Worm (Caenorhabditis elegans) whole organism, L2 larva: ENCODE data around the gene C53B4.2.

Experiments used
- C34F6.9 ChIP-seq: fragments of 150-350 bp; optimal IDR thresholded peaks from 2 replicates; lab custom pipeline; 2014; ENCODE audit warnings: missing biosample characterization, missing genetic modification characterization
- F13H6.1 ChIP-seq: sonication (generic microtip); optimal IDR thresholded peaks from 2 replicates; lab custom pipeline; 2016; ENCODE audit warnings: missing genetic modification characterization, missing compliant biosample characterization
- R02D3.7 ChIP-seq: fragments of 150-350 bp; optimal IDR thresholded peaks from 2 replicates; lab custom pipeline; 2014; ENCODE audit warnings: missing biosample characterization, missing genetic modification characterization
- ZK546.5 ChIP-seq: sonication (generic microtip); optimal IDR thresholded peaks from 2 replicates; lab custom pipeline; 2017; ENCODE audit warnings: missing biosample characterization, missing genetic modification characterization
- alr-1 ChIP-seq: fragments of 150-350 bp; optimal IDR thresholded peaks from 2 replicates; lab custom pipeline; 2014; ENCODE audit warnings: missing biosample characterization, missing genetic modification characterization
- blmp-1 ChIP-seq: sonication (generic microtip); optimal IDR thresholded peaks from 2 replicates; lab custom pipeline; 2017; ENCODE audit warnings: missing genetic modification characterization, mild to moderate bottlenecking, missing compliant biosample characterization, antibody characterized with exemption, moderate library complexity; ENCODE audit not compliant: insufficient read depth
- ceh-16 ChIP-seq: fragments of 150-350 bp; optimal IDR thresholded peaks from 2 replicates; lab custom pipeline; 2014; ENCODE audit warnings: missing biosample characterization, missing genetic modification characterization
- ceh-82 ChIP-seq: fragments of 150-350 bp; optimal IDR thresholded peaks from 2 replicates; lab custom pipeline; 2014; ENCODE audit warnings: missing biosample characterization, missing genetic modification characterization
- crh-2 ChIP-seq: sonication (generic microtip); optimal IDR thresholded peaks from 2 replicates; lab custom pipeline; 2017; ENCODE audit warnings: missing biosample characterization, missing genetic modification characterization
- dmd-4 ChIP-seq: sonication (generic microtip); optimal IDR thresholded peaks from 2 replicates; lab custom pipeline; 2017; ENCODE audit warnings: missing biosample characterization, missing genetic modification characterization
- egl-27 ChIP-seq: sonication (generic microtip); optimal IDR thresholded peaks from 3 replicates; lab custom pipeline; 2017; ENCODE audit warnings: missing biosample characterization, missing genetic modification reagents, missing genetic modification characterization
- elt-1 ChIP-seq: fragments of 150-350 bp; optimal IDR thresholded peaks from 2 replicates; lab custom pipeline; 2014; ENCODE audit warnings: missing biosample characterization, missing genetic modification characterization
- elt-3 ChIP-seq: sonication (generic microtip); optimal IDR thresholded peaks from 2 replicates; lab custom pipeline; 2017; ENCODE audit warnings: missing biosample characterization, missing genetic modification characterization
- fos-1 ChIP-seq: fragments of 150-350 bp; optimal IDR thresholded peaks from 2 replicates; lab custom pipeline; 2014; ENCODE audit warnings: missing biosample characterization, missing genetic modification characterization
- lin-11 ChIP-seq: fragments of 150-350 bp; sonication (generic microtip); optimal IDR thresholded peaks from 2 replicates; lab custom pipeline; 2014; ENCODE audit warnings: missing biosample characterization, missing genetic modification characterization, inconsistent platforms, mixed read lengths
- lin-13 ChIP-seq: fragments of 150-350 bp; optimal IDR thresholded peaks from 2 replicates; lab custom pipeline; 2014; ENCODE audit warnings: missing biosample characterization, missing genetic modification reagents, missing genetic modification characterization
- lsy-2 ChIP-seq, 2 experiments: fragments of 150-350 bp in 1 of 2; sonication (generic microtip) in 1 of 2; optimal IDR thresholded peaks; 2 replicates each; lab custom pipeline; 2014 to 2017; ENCODE audit warnings: missing biosample characterization in 2 of 2, missing genetic modification characterization in 2 of 2
- mab-5 ChIP-seq: fragments of 150-350 bp; optimal IDR thresholded peaks from 2 replicates; lab custom pipeline; 2014; ENCODE audit warnings: missing biosample characterization, missing genetic modification characterization
- mbf-1 ChIP-seq: sonication (generic microtip); optimal IDR thresholded peaks from 2 replicates; lab custom pipeline; 2017; ENCODE audit warnings: missing biosample characterization, missing genetic modification characterization
- mdl-1 ChIP-seq, 2 experiments: fragments of 150-350 bp in 1 of 2; sonication (generic microtip) in 1 of 2; optimal IDR thresholded peaks; 2 replicates each; lab custom pipeline; 2017; ENCODE audit warnings: missing biosample characterization in 2 of 2, missing genetic modification characterization in 2 of 2
- nhr-10 ChIP-seq: sonication (generic microtip); optimal IDR thresholded peaks from 2 replicates; lab custom pipeline; 2017; ENCODE audit warnings: missing biosample characterization, missing genetic modification characterization
- nhr-12 ChIP-seq: fragments of 150-350 bp; optimal IDR thresholded peaks from 2 replicates; lab custom pipeline; 2014; ENCODE audit warnings: missing biosample characterization, missing genetic modification characterization
- nhr-129 ChIP-seq: fragments of 150-350 bp; optimal IDR thresholded peaks from 2 replicates; lab custom pipeline; 2014; ENCODE audit warnings: missing biosample characterization, missing genetic modification characterization
- nhr-21 ChIP-seq: fragments of 150-350 bp; optimal IDR thresholded peaks from 2 replicates; lab custom pipeline; 2014; ENCODE audit warnings: missing biosample characterization, missing genetic modification characterization
- nhr-23 ChIP-seq: fragments of 150-350 bp; optimal IDR thresholded peaks from 2 replicates; lab custom pipeline; 2014; ENCODE audit warnings: missing biosample characterization, missing genetic modification reagents, missing genetic modification characterization
- nhr-237 ChIP-seq: fragments of 150-350 bp; optimal IDR thresholded peaks from 2 replicates; lab custom pipeline; 2014; ENCODE audit warnings: missing biosample characterization, missing genetic modification characterization
- nhr-25 ChIP-seq: fragments of 150-350 bp; sonication (generic microtip); optimal IDR thresholded peaks from 3 replicates; lab custom pipeline; 2014; ENCODE audit warnings: missing biosample characterization, missing genetic modification characterization
- nhr-6 ChIP-seq: fragments of 150-350 bp; optimal IDR thresholded peaks from 2 replicates; lab custom pipeline; 2014; ENCODE audit warnings: missing biosample characterization, missing genetic modification characterization
- nhr-77 ChIP-seq: fragments of 150-350 bp; optimal IDR thresholded peaks from 2 replicates; lab custom pipeline; 2014; ENCODE audit warnings: missing biosample characterization, missing genetic modification characterization
- peb-1 ChIP-seq: fragments of 150-350 bp; optimal IDR thresholded peaks from 2 replicates; lab custom pipeline; 2014; ENCODE audit warnings: missing biosample characterization, missing genetic modification characterization
- sma-3 ChIP-seq: sonication (generic microtip); optimal IDR thresholded peaks from 2 replicates; lab custom pipeline; 2016; ENCODE audit warnings: missing genetic modification reagents, missing genetic modification characterization, missing compliant biosample characterization
- sma-9 ChIP-seq, 2 experiments: fragments of 150-350 bp in 1 of 2; sonication (generic microtip) in 1 of 2; optimal IDR thresholded peaks; 2 replicates each; lab custom pipeline; 2014 to 2016; ENCODE audit warnings: missing genetic modification characterization in 2 of 2, mild to moderate bottlenecking in 1 of 2, missing biosample characterization in 1 of 2, missing compliant biosample characterization in 1 of 2, missing genetic modification reagents in 1 of 2, moderate library complexity in 1 of 2
- unc-39 ChIP-seq: fragments of 150-350 bp; optimal IDR thresholded peaks from 2 replicates; lab custom pipeline; 2014; ENCODE audit warnings: missing biosample characterization, missing genetic modification characterization
- unc-55 ChIP-seq: fragments of 150-350 bp; sonication (generic microtip); optimal IDR thresholded peaks from 3 replicates; lab custom pipeline; 2014; ENCODE audit warnings: missing biosample characterization, missing genetic modification reagents, missing genetic modification characterization
- ztf-1 ChIP-seq: fragments of 200-800 bp; sonication (Bioruptor generic); conservative IDR thresholded peaks from 2 replicates; pipeline ENCODE4 v1.3.6; 2022; ENCODE audit warnings: missing genetic modification characterization, missing compliant biosample characterization
- ztf-11 ChIP-seq: sonication (generic microtip); optimal IDR thresholded peaks from 2 replicates; lab custom pipeline; 2017; ENCODE audit warnings: missing biosample characterization, missing genetic modification characterization
- ztf-4 ChIP-seq: fragments of 150-350 bp; optimal IDR thresholded peaks from 2 replicates; lab custom pipeline; 2014; ENCODE audit warnings: missing biosample characterization, missing genetic modification characterization

Gene C53B4.2

ce11 chrIV:8949078-8950039 lies 16.6 kb upstream of the C53B4.2 start (continued):
- peak; percentile 95 for TF ChIP-seq blmp-1
- peak; percentile 99 for TF ChIP-seq fos-1
- peak; percentile 65 for TF ChIP-seq nhr-21 (tag; lab: Kevin White, UChicago)
- TF ChIP-seq sma-9 (GFP tag; optimal IDR thresholded peaks at IDR 0.05; lab: Kevin White, UChicago) = peak; percentile 95
- TF ChIP-seq sma-9 (tag; optimal IDR thresholded peaks at IDR 0.05; lab: Kevin White, UChicago) = no peak
- TF ChIP-seq ztf-11 = no peak
- peak; percentile 68 for TF ChIP-seq ztf-4 (tag; lab: Kevin White, UChicago)
- peak; percentile 92 for TF ChIP-seq crh-2

ce11 chrIV:8951953-8952567 lies 13.9 kb upstream of the C53B4.2 start:
- TF ChIP-seq fos-1 (peak; percentile 31), ztf-4 (tag; lab: Kevin White, UChicago) (no peak)
- TF ChIP-seq, all 48 proteins: peak for 1

- TF ChIP-seq nhr-237 (tag; lab: Kevin White, UChicago) (no peak), unc-55 (GFP tag; lab: Kevin White, UChicago) (peak; percentile 9), nhr-6 (peak; percentile 5)
Observed at ce11 chrIV:8954126-8954525, 11.9 kb upstream of the C53B4.2 start.

- TF ChIP-seq ztf-4 (tag; lab: Kevin White, UChicago) (no peak), blmp-1 (no peak), R02D3.7 (tag; lab: Kevin White, UChicago) (no peak), nhr-77 (tag; lab: Kevin White, UChicago) (no peak), nhr-12 (tag; lab: Kevin White, UChicago) (no peak)
Observed at ce11 chrIV:8956189-8956588, 9.8 kb upstream of the C53B4.2 start, which contains the start of gene tpra-1. TSS of gene tpra-1 (plus strand) at chrIV:8956489.

- no peak for TF ChIP-seq mdl-1 (tag; optimal IDR thresholded peaks at IDR 0.05; lab: Kevin White, UChicago)
- no peak for TF ChIP-seq lin-13
- no peak for TF ChIP-seq mab-5 (tag; lab: Kevin White, UChicago)
- no peak for TF ChIP-seq ztf-4 (tag; lab: Kevin White, UChicago)
- TF ChIP-seq nhr-21 (tag; lab: Kevin White, UChicago) = no peak
- TF ChIP-seq unc-55 (GFP tag; lab: Kevin White, UChicago) = no peak
- no peak for TF ChIP-seq lin-11 (tag; lab: Kevin White, UChicago)
- no peak for TF ChIP-seq peb-1 (tag; lab: Kevin White, UChicago)
- TF ChIP-seq nhr-23 (tag; lab: Kevin White, UChicago) = no peak
- TF ChIP-seq nhr-129 (tag; lab: Kevin White, UChicago) = no peak
- TF ChIP-seq ceh-82 (tag; lab: Kevin White, UChicago) = no peak
- TF ChIP-seq unc-39 (tag; lab: Kevin White, UChicago) = no peak
- no peak for TF ChIP-seq blmp-1
- no peak for TF ChIP-seq ceh-16 (tag; lab: Kevin White, UChicago)
- TF ChIP-seq nhr-25 (tag; lab: Kevin White, UChicago) = no peak
- no peak for TF ChIP-seq dmd-4 (tag; lab: Kevin White, UChicago)
- TF ChIP-seq nhr-10 (tag; lab: Kevin White, UChicago) = no peak
- TF ChIP-seq sma-3 (GFP tag; lab: Kevin White, UChicago) = no peak
Observed at ce11 chrIV:8967990-8968389, 2.0 kb downstream of the C53B4.2 start, which contains the start of gene suex-2. TSS of gene suex-2 (plus strand) at chrIV:8968290.

ce11 chrIV:8973249-8973958 lies 7.4 kb downstream of the C53B4.2 start, which contains the start of gene C53B4.3:
TSS of gene C53B4.3 (minus strand) at chrIV:8973712.
- TF ChIP-seq egl-27 (tag; lab: Kevin White, UChicago) = no peak
- no peak for TF ChIP-seq nhr-12 (tag; lab: Kevin White, UChicago)
- TF ChIP-seq nhr-77 (tag; lab: Kevin White, UChicago) = no peak
- no peak for TF ChIP-seq mbf-1 (tag; lab: Kevin White, UChicago)
- TF ChIP-seq lsy-2 (tag; optimal IDR thresholded peaks at IDR 0.05; lab: Kevin White, UChicago) = peak; percentile 51 to 75
- TF ChIP-seq elt-1 (tag; lab: Kevin White, UChicago) = no peak
- no peak for TF ChIP-seq ztf-11
- TF ChIP-seq ceh-82 (tag; lab: Kevin White, UChicago) = no peak
- peak; percentile 89 for TF ChIP-seq sma-9 (GFP tag; optimal IDR thresholded peaks at IDR 0.05; lab: Kevin White, UChicago)
- TF ChIP-seq sma-9 (tag; optimal IDR thresholded peaks at IDR 0.05; lab: Kevin White, UChicago) = no peak
- TF ChIP-seq elt-3 = no peak
- TF ChIP-seq nhr-6 = no peak
- no peak for TF ChIP-seq ztf-1
- TF ChIP-seq alr-1 = no peak
- TF ChIP-seq ztf-4 (tag; lab: Kevin White, UChicago) = peak; percentile 1
- no peak for TF ChIP-seq ZK546.5 (tag; lab: Kevin White, UChicago)
- peak; percentile 24 for TF ChIP-seq nhr-129 (tag; lab: Kevin White, UChicago)
- TF ChIP-seq sma-3 (GFP tag; lab: Kevin White, UChicago) = peak; percentile 76
- peak; percentile 81 for TF ChIP-seq F13H6.1 (tag; lab: Kevin White, UChicago)
- no peak for TF ChIP-seq mab-5 (tag; lab: Kevin White, UChicago)
- peak; percentile 68 for TF ChIP-seq C34F6.9
